Worm (Caenorhabditis elegans): Measurements from ENCODE around the gene srv-16.

The srv-16 gene

DNA sequence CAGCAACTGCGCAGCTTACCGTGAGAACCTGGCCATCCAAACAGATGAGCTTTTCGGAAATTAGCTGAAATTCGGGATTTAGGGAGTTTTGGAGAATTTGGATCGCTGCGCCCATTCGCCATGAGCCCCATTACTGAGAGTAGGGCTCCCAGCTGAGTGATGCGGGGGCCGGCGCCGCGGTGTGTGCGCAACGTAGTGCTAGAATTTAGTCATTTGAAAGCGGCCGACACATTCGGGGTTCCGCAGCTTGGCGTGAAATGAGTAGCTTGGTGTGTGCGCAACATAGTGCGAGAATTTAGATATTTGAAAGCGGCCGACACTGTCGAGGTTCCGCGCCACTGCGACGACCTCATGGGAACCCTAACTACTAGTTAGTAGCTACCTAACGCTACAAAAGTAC is 7.1 kb upstream of the srv-16 start:
- no peak for TF ChIP-seq efl-1 (optimal IDR thresholded peaks at IDR 0.05)
- peak in 1 of 2 experiments; percentile 18 for TF ChIP-seq efl-1 (GFP tag; optimal IDR thresholded peaks at IDR 0.05 in 1 of 2)
- TF ChIP-seq lir-3 (tag; optimal IDR thresholded peaks at IDR 0.05; ENCODE audit: poor library complexity) = no peak

DNA sequence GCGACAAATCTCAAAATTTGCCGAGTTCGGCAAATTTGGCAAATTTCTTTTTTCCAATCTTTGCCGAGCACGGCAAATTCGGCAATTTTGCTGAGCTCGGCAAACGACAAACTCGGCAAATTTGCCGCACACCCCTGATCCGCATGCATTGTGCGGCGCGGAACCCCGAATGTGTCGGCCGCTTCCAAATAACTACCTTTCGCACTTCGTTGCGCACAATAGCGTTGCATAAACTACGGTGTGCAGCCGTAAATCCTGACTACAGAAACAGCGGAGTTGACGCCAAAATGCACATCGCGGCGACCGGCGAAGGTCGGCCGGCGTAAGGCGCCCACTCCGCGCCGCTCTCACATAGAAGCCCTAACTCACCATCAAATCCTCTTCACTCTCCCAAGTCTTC is 4.8 kb upstream of the srv-16 start:
- TF ChIP-seq ztf-4 (tag; optimal IDR thresholded peaks at IDR 0.05) (no peak), nhr-28 (tag; optimal IDR thresholded peaks at IDR 0.05) (no peak), tbx-2 (tag; optimal IDR thresholded peaks at IDR 0.05) (no peak), zip-4 (GFP tag; optimal IDR thresholded peaks at IDR 0.05) (no peak), mef-2 (tag; optimal IDR thresholded peaks at IDR 0.05) (no peak), C04F5.9 (tag; optimal IDR thresholded peaks at IDR 0.05) (no peak), hlh-4 (tag; optimal IDR thresholded peaks at IDR 0.05) (no peak), nhr-11 (tag; optimal IDR thresholded peaks at IDR 0.05) (no peak), lin-39 (tag; optimal IDR thresholded peaks at IDR 0.05) (no peak), egl-13 (tag; optimal IDR thresholded peaks at IDR 0.05) (no peak), hlh-17 (GFP tag; optimal IDR thresholded peaks at IDR 0.05; ENCODE audit: borderline replicate concordance) (no peak), fos-1 (tag; optimal IDR thresholded peaks at IDR 0.05) (no peak), Y116A8C.19 (tag; optimal IDR thresholded peaks at IDR 0.05; ENCODE audit: borderline replicate concordance) (no peak), hpl-2 (GFP tag; optimal IDR thresholded peaks at IDR 0.05) (no peak), mab-9 (GFP tag; IDR thresholded peaks at IDR 0.05) (no peak)

DNA sequence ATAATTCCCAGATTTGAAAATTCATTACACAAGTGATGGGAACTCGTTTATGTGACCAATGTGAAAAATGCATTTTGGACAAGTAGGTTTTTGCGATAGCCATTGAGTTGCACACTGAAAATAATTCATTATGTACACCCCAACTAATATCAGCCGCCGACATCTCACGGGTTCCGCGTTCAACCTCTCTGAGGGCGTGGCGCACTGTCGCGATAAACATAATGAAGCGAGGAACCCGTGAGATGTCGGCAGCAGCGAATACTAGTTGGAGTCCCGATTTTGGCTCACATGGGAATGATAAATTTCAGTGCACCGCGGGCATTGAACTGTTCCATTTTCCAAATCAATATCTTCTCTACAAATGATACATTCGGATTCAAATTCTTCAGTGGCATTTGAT is 3.4 kb upstream of the srv-16 start:
- no peak for TF ChIP-seq efl-1 (optimal IDR thresholded peaks at IDR 0.05)
- TF ChIP-seq efl-1 (GFP tag; optimal IDR thresholded peaks at IDR 0.05 in 1 of 2) = peak in 1 of 2 experiments; percentile 44
- TF ChIP-seq nhr-85 (tag) = no peak

DNA sequence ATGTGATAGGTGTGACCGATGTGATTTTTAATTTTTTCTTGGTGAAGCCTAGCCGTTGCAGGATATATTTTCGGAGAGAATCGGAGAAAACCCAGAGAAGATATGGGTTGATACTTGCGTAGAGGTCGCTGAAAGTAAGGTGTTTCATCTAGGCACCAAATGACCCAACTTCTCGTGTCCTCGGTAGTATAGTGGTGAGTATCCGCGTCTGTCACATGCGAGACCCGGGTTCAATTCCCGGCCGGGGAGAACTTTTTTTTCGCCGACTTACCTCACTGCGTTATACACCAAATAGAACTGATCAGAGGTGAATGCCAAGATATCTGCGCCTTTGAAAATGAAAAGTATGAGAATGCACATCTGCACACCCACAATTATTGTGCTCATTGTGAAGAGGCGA is 1.9 kb downstream of the srv-16 start:
- TF ChIP-seq blmp-1 (tag; optimal IDR thresholded peaks at IDR 0.05) (no peak), fkh-10 (GFP tag; optimal IDR thresholded peaks at IDR 0.05) (no peak), ceh-8 (GFP tag; optimal IDR thresholded peaks at IDR 0.05) (no peak), dsc-1 (tag; optimal IDR thresholded peaks at IDR 0.05) (no peak), pax-3 (tag; optimal IDR thresholded peaks at IDR 0.05) (no peak), lin-13 (GFP tag; optimal IDR thresholded peaks at IDR 0.05) (no peak), alr-1 (tag; optimal IDR thresholded peaks at IDR 0.05; ENCODE audit: borderline replicate concordance) (no peak), lin-14 (GFP tag; optimal IDR thresholded peaks at IDR 0.05) (no peak), zip-4 (GFP tag; optimal IDR thresholded peaks at IDR 0.05) (no peak), nhr-84 (tag; optimal IDR thresholded peaks at IDR 0.05) (no peak), lin-39 (tag; optimal IDR thresholded peaks at IDR 0.05) (no peak), unc-130 (tag; optimal IDR thresholded peaks at IDR 0.05) (peak; percentile 40), sup-37 (GFP tag; optimal IDR thresholded peaks at IDR 0.05) (no peak), tbx-2 (tag; optimal IDR thresholded peaks at IDR 0.05) (no peak), fkh-8 (tag; optimal IDR thresholded peaks at IDR 0.05) (peak; percentile 31), hlh-17 (GFP tag; optimal IDR thresholded peaks at IDR 0.05; ENCODE audit: borderline replicate concordance) (no peak), sox-4 (tag; optimal IDR thresholded peaks at IDR 0.05) (no peak), swsn-7 (tag; optimal IDR thresholded peaks at IDR 0.05) (peak; percentile 27), pqm-1 (tag; optimal IDR thresholded peaks at IDR 0.05) (no peak), elt-3 (tag; optimal IDR thresholded peaks at IDR 0.05) (peak in 1 of 6 experiments; percentile 12), nhr-90 (tag; optimal IDR thresholded peaks at IDR 0.05; ENCODE audit: poor library complexity) (peak; percentile 64), xbp-1 (tag; optimal IDR thresholded peaks at IDR 0.05) (peak; percentile 10), fkh-4 (tag; optimal IDR thresholded peaks at IDR 0.05; ENCODE audit: borderline replicate concordance) (no peak), ceh-82 (tag; optimal IDR thresholded peaks at IDR 0.05) (no peak), unc-98 (GFP tag; IDR thresholded peaks at IDR 0.05) (no peak), zag-1 (tag; optimal IDR thresholded peaks at IDR 0.05) (no peak), nhr-77 (tag; optimal IDR thresholded peaks at IDR 0.05) (peak; percentile 12), nhr-19 (GFP tag; conservative IDR thresholded peaks at IDR 0.05) (peak; percentile 50), nhr-76 (tag; optimal IDR thresholded peaks at IDR 0.05) (no peak), ets-5 (GFP tag; IDR thresholded peaks at IDR 0.05) (no peak), efl-3 (GFP tag; optimal IDR thresholded peaks at IDR 0.05) (no peak), C04F5.9 (tag; optimal IDR thresholded peaks at IDR 0.05) (no peak), hpl-2 (GFP tag; optimal IDR thresholded peaks at IDR 0.05) (peak; percentile 37), snpc-4 (tag; optimal IDR thresholded peaks at IDR 0.05) (no peak), C16A3.4 (tag; optimal IDR thresholded peaks at IDR 0.05) (peak; percentile 30)

Measured in whole organism, L1 larva.